Fruit fly (Drosophila melanogaster) whole organism, wandering third instar larva: ENCODE measurements around the gene LysD.
A peak's percentile ranks its signal among the peaks of the same experiment; 100 is the strongest.

Source experiments
- Abd-B ChIP-seq: fragments of >200 bp; optimal IDR thresholded peaks from 2 replicates; lab custom pipeline; 2017; ENCODE audit warnings: missing biosample characterization, missing genetic modification characterization
- CG32264 ChIP-seq: fragments of 200-800 bp; sonication (Bioruptor generic); optimal IDR thresholded peaks from 2 replicates; lab custom pipeline; 2016; ENCODE audit warnings: missing biosample characterization, missing genetic modification characterization
- CG9705 ChIP-seq: fragments of 200-800 bp; sonication (Bioruptor generic); optimal IDR thresholded peaks from 2 replicates; lab custom pipeline; 2018; ENCODE audit warnings: missing biosample characterization, mild to moderate bottlenecking, missing genetic modification characterization
- CrebA ChIP-seq: fragments of 200-800 bp; sonication (Bioruptor generic); optimal IDR thresholded peaks from 2 replicates; lab custom pipeline; 2016; ENCODE audit warnings: missing biosample characterization, mild to moderate bottlenecking, missing genetic modification characterization, borderline replicate concordance
- Dif ChIP-seq: fragments of 200-275, 200-300 bp; sonication (Bioruptor generic); optimal IDR thresholded peaks from 2 replicates; lab custom pipeline; 2018; ENCODE audit warnings: missing biosample characterization, missing genetic modification characterization; ENCODE audit not compliant: partially characterized antibody
- GATAd ChIP-seq: sonication (Bioruptor generic); optimal IDR thresholded peaks from 2 replicates; lab custom pipeline; 2016; ENCODE audit warnings: missing biosample characterization, missing genetic modification characterization
- HLH106 ChIP-seq: fragments of 200-800 bp; optimal IDR thresholded peaks from 3 replicates; lab custom pipeline; 2019; ENCODE audit warnings: missing biosample characterization, mild to moderate bottlenecking, missing genetic modification characterization, moderate library complexity
- Hnf4 ChIP-seq: fragments of 200-800 bp; sonication (Bioruptor generic); optimal IDR thresholded peaks from 2 replicates; lab custom pipeline; 2016; ENCODE audit warnings: missing biosample characterization, mild to moderate bottlenecking, missing genetic modification characterization
- Hr78 ChIP-seq: fragments of >200 bp; optimal IDR thresholded peaks from 2 replicates; lab custom pipeline; 2017; ENCODE audit warnings: missing biosample characterization, missing genetic modification characterization
- Hr83 ChIP-seq: fragments of 200-300 bp; sonication (Bioruptor generic); optimal IDR thresholded peaks from 2 replicates; lab custom pipeline; 2016; ENCODE audit warnings: missing biosample characterization, mild to moderate bottlenecking, missing genetic modification characterization, moderate library complexity; ENCODE audit not compliant: poor library complexity, severe bottlenecking
- Jra ChIP-seq: sonication (Bioruptor generic); optimal IDR thresholded peaks from 2 replicates; lab custom pipeline; 2016; ENCODE audit warnings: missing biosample characterization, missing genetic modification characterization
- Mio ChIP-seq: sonication (Bioruptor generic); optimal IDR thresholded peaks from 2 replicates; lab custom pipeline; 2016; ENCODE audit warnings: missing biosample characterization, missing genetic modification characterization
- Myc ChIP-seq: fragments of >200 bp; optimal IDR thresholded peaks from 2 replicates; lab custom pipeline; 2017
- N ChIP-seq: fragments of >200 bp; optimal IDR thresholded peaks from 2 replicates; lab custom pipeline; 2018; ENCODE audit warnings: missing biosample characterization, missing external identifiers, missing genetic modification characterization
- OdsH ChIP-seq: fragments of 200-800 bp; sonication (Bioruptor generic); optimal IDR thresholded peaks from 2 replicates; lab custom pipeline; 2016; ENCODE audit warnings: missing biosample characterization, mild to moderate bottlenecking, missing genetic modification characterization
- Rel ChIP-seq, 2 experiments: fragments of 200-800 bp; sonication (Bioruptor generic) in 1 of 2; optimal IDR thresholded peaks; 2 replicates in 1 of 2; 3 replicates in 1 of 2; lab custom pipeline; 2016 to 2019; ENCODE audit warnings: mild to moderate bottlenecking in 2 of 2, missing biosample characterization in 2 of 2, missing genetic modification characterization in 2 of 2, moderate library complexity in 1 of 2
- Sp1 ChIP-seq: fragments of 200-800 bp; sonication (Bioruptor generic); optimal IDR thresholded peaks from 3 replicates; lab custom pipeline; 2019; ENCODE audit warnings: missing biosample characterization, mild to moderate bottlenecking, missing genetic modification characterization, moderate library complexity
- Vsx2 ChIP-seq: fragments of 200-300, 225-300 bp; sonication (Bioruptor generic); optimal IDR thresholded peaks from 2 replicates; lab custom pipeline; 2018; ENCODE audit warnings: missing biosample characterization, missing genetic modification characterization; ENCODE audit not compliant: partially characterized antibody
- br ChIP-seq: fragments of 200-800 bp; sonication (Bioruptor generic); optimal IDR thresholded peaks from 2 replicates; lab custom pipeline; 2016; ENCODE audit warnings: missing biosample characterization, missing genetic modification characterization
- dl ChIP-seq, 2 experiments: fragments of 175-275, 200-275 bp in 1 of 2; fragments of 200-275 bp in 1 of 2; sonication (Bioruptor generic); optimal IDR thresholded peaks; lab custom pipeline; 2018; ENCODE audit warnings: mild to moderate bottlenecking in 2 of 2, missing biosample characterization in 2 of 2, missing genetic modification characterization in 2 of 2, moderate library complexity in 2 of 2; ENCODE audit not compliant: partially characterized antibody in 2 of 2, insufficient read depth in 1 of 2
- dmrt93B ChIP-seq: fragments of 200-800 bp; sonication (Bioruptor generic); optimal IDR thresholded peaks from 2 replicates; lab custom pipeline; 2018; ENCODE audit warnings: missing biosample characterization, mild to moderate bottlenecking, missing genetic modification characterization
- dsf ChIP-seq: sonication (Bioruptor generic); optimal IDR thresholded peaks from 2 replicates; lab custom pipeline; 2016; ENCODE audit warnings: missing biosample characterization, missing genetic modification characterization, borderline replicate concordance
- ey ChIP-seq: fragments of 200-800 bp; sonication (Bioruptor generic); optimal IDR thresholded peaks from 2 replicates; lab custom pipeline; 2016; ENCODE audit warnings: missing biosample characterization, missing genetic modification characterization
- foxo ChIP-seq, 2 experiments: fragments of 200-800 bp; sonication (Bioruptor generic); optimal IDR thresholded peaks; 2 replicates in 1 of 2; 3 replicates in 1 of 2; lab custom pipeline; 2016 to 2017; ENCODE audit warnings: missing biosample characterization in 2 of 2, missing genetic modification characterization in 2 of 2
- fru ChIP-seq: fragments of 200-800 bp; sonication (Bioruptor generic); optimal IDR thresholded peaks from 3 replicates; lab custom pipeline; 2016; ENCODE audit warnings: missing biosample characterization, mild to moderate bottlenecking, missing genetic modification characterization
- h ChIP-seq: fragments of 200-800 bp; sonication (Bioruptor generic); optimal IDR thresholded peaks from 3 replicates; lab custom pipeline; 2016; ENCODE audit warnings: missing biosample characterization, mild to moderate bottlenecking, missing genetic modification characterization
- jim ChIP-seq: fragments of 175-275, 200-325 bp; sonication (Bioruptor generic); optimal IDR thresholded peaks from 2 replicates; lab custom pipeline; 2016; ENCODE audit warnings: missing biosample characterization, mild to moderate bottlenecking, missing genetic modification characterization
- lola ChIP-seq: fragments of >200 bp; optimal IDR thresholded peaks from 2 replicates; lab custom pipeline; 2017; ENCODE audit warnings: missing biosample characterization, missing genetic modification characterization
- pan ChIP-seq: fragments of >200 bp; optimal IDR thresholded peaks from 2 replicates; lab custom pipeline; 2017
- psq ChIP-seq: fragments of 200-800 bp; sonication (Bioruptor generic); optimal IDR thresholded peaks from 3 replicates; lab custom pipeline; 2017; ENCODE audit warnings: missing biosample characterization, mild to moderate bottlenecking, missing genetic modification characterization, moderate library complexity
- rgr ChIP-seq: fragments of 200-800 bp; sonication (Bioruptor generic); optimal IDR thresholded peaks from 3 replicates; lab custom pipeline; 2016; ENCODE audit warnings: missing biosample characterization, mild to moderate bottlenecking, missing genetic modification characterization
- sage ChIP-seq: fragments of 200-800 bp; sonication (Bioruptor generic); optimal IDR thresholded peaks from 2 replicates; lab custom pipeline; 2016; ENCODE audit warnings: missing biosample characterization, mild to moderate bottlenecking, missing genetic modification characterization
- sv ChIP-seq: fragments of 200-800 bp; sonication (Bioruptor generic); optimal IDR thresholded peaks from 3 replicates; lab custom pipeline; 2016; ENCODE audit warnings: missing biosample characterization, missing genetic modification characterization
- tai ChIP-seq: sonication (Bioruptor generic); optimal IDR thresholded peaks from 2 replicates; lab custom pipeline; 2016; ENCODE audit warnings: missing biosample characterization, missing genetic modification characterization
- usp ChIP-seq: fragments of >200 bp; optimal IDR thresholded peaks from 2 replicates; lab custom pipeline; 2017; ENCODE audit warnings: missing biosample characterization, missing genetic modification characterization
- woc ChIP-seq: sonication (Bioruptor generic); optimal IDR thresholded peaks from 2 replicates; lab custom pipeline; 2016; ENCODE audit warnings: missing biosample characterization, mild to moderate bottlenecking, missing genetic modification characterization

LysD gene

dm6 chr3L:1166945-1167913 is 43.8 kb downstream of the LysD start:
- TF ChIP-seq N (GFP tag; lab: Kevin White, UChicago) (no peak), sage (GFP tag; lab: Kevin White, UChicago) (no peak), dsf (GFP tag; lab: Kevin White, UChicago) (no peak), Mio (no peak), Hr83 (GFP tag; lab: Kevin White, UChicago) (no peak), lola (GFP tag; lab: Kevin White, UChicago) (no peak), Abd-B (no peak), Myc (lab: Kevin White, UChicago) (no peak), OdsH (peak; percentile 18), Vsx2 (GFP tag; lab: Kevin White, UChicago) (no peak), Hnf4 (GFP tag; lab: Kevin White, UChicago) (peak; percentile 6), usp (GFP tag; lab: Kevin White, UChicago) (no peak), ey (GFP tag; lab: Kevin White, UChicago) (peak; percentile 5), CrebA (GFP tag; lab: Kevin White, UChicago) (no peak), Dif (no peak), rgr (GFP tag; lab: Kevin White, UChicago) (peak; percentile 9), Rel (GFP tag; optimal IDR thresholded peaks at IDR 0.05; lab: Kevin White, UChicago) (no peak), Rel (tag; optimal IDR thresholded peaks at IDR 0.05; lab: Kevin White, UChicago) (no peak), dl (GFP tag; optimal IDR thresholded peaks at IDR 0.05; lab: Kevin White, UChicago; ENCODE audit: insufficient read depth in 1 of 2, partially characterized antibody in 2 of 2) (no peak), br (no peak), pan (lab: Kevin White, UChicago) (no peak), woc (GFP tag; lab: Kevin White, UChicago) (peak; percentile 19), fru (peak; percentile 39), Sp1 (GFP tag; lab: Kevin White, UChicago) (no peak), CG9705 (no peak), Hr78 (GFP tag; lab: Kevin White, UChicago) (no peak), sv (GFP tag; lab: Kevin White, UChicago) (no peak), Jra (GFP tag; lab: Kevin White, UChicago) (no peak), h (GFP tag; lab: Kevin White, UChicago) (peak; percentile 19), tai (GFP tag; lab: Kevin White, UChicago) (no peak), psq (peak; percentile 80), dmrt93B (GFP tag; lab: Kevin White, UChicago) (no peak), jim (GFP tag; lab: Kevin White, UChicago) (no peak), GATAd (no peak), CG32264 (GFP tag; lab: Kevin White, UChicago) (no peak), foxo (GFP tag; optimal IDR thresholded peaks at IDR 0.05; lab: Kevin White, UChicago) (peak in 1 of 2 experiments; percentile 11), HLH106 (tag; lab: Kevin White, UChicago) (no peak)

- TF ChIP-seq Jra (GFP tag; lab: Kevin White, UChicago) (no peak), dl (GFP tag; optimal IDR thresholded peaks at IDR 0.05; lab: Kevin White, UChicago; ENCODE audit: insufficient read depth in 1 of 2, partially characterized antibody in 2 of 2) (no peak), Abd-B (no peak), GATAd (no peak), foxo (GFP tag; optimal IDR thresholded peaks at IDR 0.05; lab: Kevin White, UChicago) (no peak), rgr (GFP tag; lab: Kevin White, UChicago) (no peak), woc (GFP tag; lab: Kevin White, UChicago) (no peak), dmrt93B (GFP tag; lab: Kevin White, UChicago) (no peak), pan (lab: Kevin White, UChicago) (no peak), Myc (lab: Kevin White, UChicago) (no peak), Mio (no peak), Dif (no peak), OdsH (no peak)
- TF ChIP-seq, all 38 proteins: peak for 0
These were observed 44.7 kb downstream of the LysD start for dm6 chr3L:1166266-1166665.
